Worm (Caenorhabditis elegans): ENCODE results near the gene syg-1.

Gene syg-1

ce11 chrX:2495865-2496314, 19.2 kb downstream of the syg-1 start, which contains the start of gene rabr-1 (continued):
- TF ChIP-seq pax-3 (tag; optimal IDR thresholded peaks at IDR 0.05) (no peak), mdl-1 (tag; optimal IDR thresholded peaks at IDR 0.05) (peak in 1 of 2 experiments; percentile 64), irx-1 (tag; optimal IDR thresholded peaks at IDR 0.05) (peak; percentile 54), sup-37 (GFP tag; optimal IDR thresholded peaks at IDR 0.05) (no peak), nhr-19 (GFP tag; conservative IDR thresholded peaks at IDR 0.05) (peak; percentile 62), lir-3 (tag; optimal IDR thresholded peaks at IDR 0.05; ENCODE audit: poor library complexity) (peak; percentile 17), ets-5 (GFP tag; IDR thresholded peaks at IDR 0.05) (no peak), lsy-2 (tag; optimal IDR thresholded peaks at IDR 0.05) (peak in 1 of 2 experiments; percentile 58), jun-1 (tag; optimal IDR thresholded peaks at IDR 0.05) (no peak), F16B12.6 (tag; optimal IDR thresholded peaks at IDR 0.05) (no peak), ztf-11 (tag; optimal IDR thresholded peaks at IDR 0.05) (no peak), lin-35 (GFP tag; optimal IDR thresholded peaks at IDR 0.05) (peak; percentile 45 to 46), lin-14 (GFP tag; optimal IDR thresholded peaks at IDR 0.05) (peak; percentile 91), skn-1 (tag; optimal IDR thresholded peaks at IDR 0.05) (peak; percentile 97)

- no peak for TF ChIP-seq unc-98 (GFP tag; IDR thresholded peaks at IDR 0.05)
- TF ChIP-seq fkh-10 (GFP tag; optimal IDR thresholded peaks at IDR 0.05): peak; percentile 93
- TF ChIP-seq lin-14 (GFP tag; optimal IDR thresholded peaks at IDR 0.05): peak; percentile 68
Observed at ce11 chrX:2494296-2494695, 20.8 kb downstream of the syg-1 start.

ce11 chrX:2493586-2494175, 21.4 kb downstream of the syg-1 start:
- TF ChIP-seq snpc-4 (tag; optimal IDR thresholded peaks at IDR 0.05): peak; percentile 1
- no peak for TF ChIP-seq Y116A8C.19 (tag; optimal IDR thresholded peaks at IDR 0.05; ENCODE audit: borderline replicate concordance)
- no peak for TF ChIP-seq ztf-11 (tag; optimal IDR thresholded peaks at IDR 0.05)
- no peak for TF ChIP-seq lin-39 (tag; optimal IDR thresholded peaks at IDR 0.05)
- TF ChIP-seq aha-1 (tag; optimal IDR thresholded peaks at IDR 0.05): no peak
- no peak for TF ChIP-seq ces-1 (GFP tag; optimal IDR thresholded peaks at IDR 0.05)
- no peak for TF ChIP-seq ceh-8 (GFP tag; optimal IDR thresholded peaks at IDR 0.05)
- no peak for TF ChIP-seq mep-1 (tag; optimal IDR thresholded peaks at IDR 0.05)
- no peak for TF ChIP-seq rnt-1 (tag; optimal IDR thresholded peaks at IDR 0.05)
- no peak for TF ChIP-seq dsc-1 (tag; optimal IDR thresholded peaks at IDR 0.05)
- no peak for TF ChIP-seq nhr-84 (tag; optimal IDR thresholded peaks at IDR 0.05)
- no peak for TF ChIP-seq efl-1 (optimal IDR thresholded peaks at IDR 0.05)
- peak in 1 of 2 experiments; percentile 65 for TF ChIP-seq efl-1 (GFP tag; optimal IDR thresholded peaks at IDR 0.05 in 1 of 2)
- TF ChIP-seq zag-1 (tag; optimal IDR thresholded peaks at IDR 0.05): no peak
- TF ChIP-seq unc-62 (GFP tag; optimal IDR thresholded peaks at IDR 0.05): no peak
- peak; percentile 15 for TF ChIP-seq skn-1 (tag; optimal IDR thresholded peaks at IDR 0.05)
- TF ChIP-seq pax-3 (tag; optimal IDR thresholded peaks at IDR 0.05): no peak
- no peak for TF ChIP-seq unc-86 (tag; optimal IDR thresholded peaks at IDR 0.05)
- TF ChIP-seq lin-15B (tag; optimal IDR thresholded peaks at IDR 0.05): no peak
- no peak for TF ChIP-seq aly-2 (tag; optimal IDR thresholded peaks at IDR 0.05)
- TF ChIP-seq pqm-1 (tag; optimal IDR thresholded peaks at IDR 0.05): no peak
- TF ChIP-seq fkh-4 (tag; optimal IDR thresholded peaks at IDR 0.05; ENCODE audit: borderline replicate concordance): no peak
- TF ChIP-seq nhr-12 (tag; optimal IDR thresholded peaks at IDR 0.05): no peak
- TF ChIP-seq swsn-7 (tag; optimal IDR thresholded peaks at IDR 0.05): no peak
- TF ChIP-seq nhr-237 (tag; optimal IDR thresholded peaks at IDR 0.05): no peak
- TF ChIP-seq mdl-1 (tag; optimal IDR thresholded peaks at IDR 0.05): no peak
